Worm (Caenorhabditis elegans): Measurements from ENCODE around the gene F16B4.5.

F16B4.5 gene

ce11 chrV:1623429-1623828 lies 35.2 kb downstream of the F16B4.5 start:
- TF ChIP-seq pqm-1 (tag; optimal IDR thresholded peaks at IDR 0.05) (no peak), ZK546.5 (tag; optimal IDR thresholded peaks at IDR 0.05) (peak; percentile 31)

ce11 chrV:1624340-1624739 lies 36.1 kb downstream of the F16B4.5 start, which contains the start of gene nhr-110:
nhr-110 (minus strand) TSS chrV:1624440.
- TF ChIP-seq pha-4 (tag; optimal IDR thresholded peaks at IDR 0.05) (peak; percentile 11), pqm-1 (tag; optimal IDR thresholded peaks at IDR 0.05) (no peak), ZK546.5 (tag; optimal IDR thresholded peaks at IDR 0.05) (peak; percentile 35)

DNA sequence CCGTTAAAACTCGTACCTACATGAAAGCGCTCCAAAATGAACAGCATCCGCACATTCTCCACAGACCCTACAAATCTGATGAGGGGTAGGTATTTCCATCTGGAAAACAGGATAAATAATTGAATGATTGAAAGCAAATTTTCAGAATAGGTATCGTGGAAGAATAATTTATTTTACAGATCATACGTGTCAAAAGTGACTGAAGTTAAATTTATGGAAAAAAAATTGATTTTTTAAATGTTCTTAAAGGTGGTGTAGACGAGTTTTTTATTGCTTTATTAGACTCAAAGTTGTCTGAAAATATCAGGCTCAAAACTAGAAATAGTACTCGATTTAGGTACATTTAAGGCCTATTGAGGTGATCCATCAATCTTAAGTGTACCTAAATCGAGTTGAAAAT lies 38.5 kb downstream of the F16B4.5 start, which contains the start of gene nhr-237:
Gene nhr-237 (minus strand): TSS at position 101 of the 400 bp plus-strand sequence.
- TF ChIP-seq unc-39 (tag; optimal IDR thresholded peaks at IDR 0.05) = no peak
- no peak for TF ChIP-seq nhr-28 (tag; optimal IDR thresholded peaks at IDR 0.05)
- TF ChIP-seq jun-1 (tag; optimal IDR thresholded peaks at IDR 0.05) = no peak
- TF ChIP-seq pqm-1 (tag; optimal IDR thresholded peaks at IDR 0.05) = no peak
- TF ChIP-seq ZK546.5 (tag; optimal IDR thresholded peaks at IDR 0.05) = peak; percentile 31

- peak; percentile 49 for TF ChIP-seq nhr-23 (tag; optimal IDR thresholded peaks at IDR 0.05)
- peak; percentile 44 for TF ChIP-seq nhr-77 (tag; optimal IDR thresholded peaks at IDR 0.05)
- TF ChIP-seq ztf-11 (tag; optimal IDR thresholded peaks at IDR 0.05) = no peak
- no peak for TF ChIP-seq ztf-4 (tag; optimal IDR thresholded peaks at IDR 0.05)
- no peak for TF ChIP-seq elt-2 (tag; optimal IDR thresholded peaks at IDR 0.05)
- no peak for TF ChIP-seq lin-15B (tag; optimal IDR thresholded peaks at IDR 0.05)
- TF ChIP-seq nhr-43 (tag; optimal IDR thresholded peaks at IDR 0.05; ENCODE audit: poor library complexity, severe bottlenecking) = peak; percentile 78
- TF ChIP-seq nhr-25 (tag; optimal IDR thresholded peaks at IDR 0.05) = peak; percentile 57
- no peak for TF ChIP-seq unc-39 (tag; optimal IDR thresholded peaks at IDR 0.05)
- TF ChIP-seq pha-4 (tag; optimal IDR thresholded peaks at IDR 0.05) = peak; percentile 54
- peak; percentile 39 for TF ChIP-seq skn-1 (tag; optimal IDR thresholded peaks at IDR 0.05)
- peak; percentile 18 for TF ChIP-seq nfya-1 (tag; optimal IDR thresholded peaks at IDR 0.05; ENCODE audit: insufficient read depth)
- no peak for TF ChIP-seq fos-1 (tag; optimal IDR thresholded peaks at IDR 0.05)
- TF ChIP-seq egl-27 (tag; optimal IDR thresholded peaks at IDR 0.05) = no peak
- no peak for TF ChIP-seq pqm-1 (tag; optimal IDR thresholded peaks at IDR 0.05)
- TF ChIP-seq nhr-237 (tag; optimal IDR thresholded peaks at IDR 0.05) = no peak
- TF ChIP-seq nhr-11 (tag; optimal IDR thresholded peaks at IDR 0.05) = no peak
- TF ChIP-seq snpc-4 (tag; optimal IDR thresholded peaks at IDR 0.05) = no peak
- TF ChIP-seq ZK546.5 (tag; optimal IDR thresholded peaks at IDR 0.05) = no peak
These were observed 39.0 kb downstream of the F16B4.5 start for ce11 chrV:1627269-1627668.

DNA sequence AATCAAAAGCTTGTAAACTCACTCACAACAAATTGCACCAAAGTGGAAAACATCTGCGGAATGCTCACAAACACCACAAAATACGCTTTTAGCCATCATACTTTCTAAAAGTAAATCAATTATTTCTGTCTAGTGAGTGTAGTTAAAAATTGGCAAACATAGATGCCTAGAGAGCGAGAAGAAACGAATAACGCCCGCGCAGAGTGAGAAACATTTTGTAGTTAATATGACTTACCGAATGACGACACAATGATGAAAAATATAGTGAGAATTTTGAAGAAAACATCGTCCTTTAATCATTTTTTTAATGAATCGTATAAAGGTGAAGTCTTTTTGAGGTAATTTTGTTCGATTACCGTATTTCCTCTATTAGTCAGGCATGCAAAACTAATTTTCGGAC lies 41.1 kb downstream of the F16B4.5 start, which contains the start of gene nhr-238:
Gene nhr-238 (minus strand): TSS at position 104 of the 400 bp plus-strand sequence.
- TF ChIP-seq ceh-82 (tag; optimal IDR thresholded peaks at IDR 0.05) (no peak), ceh-9 (tag; optimal IDR thresholded peaks at IDR 0.05) (no peak), pha-4 (tag; optimal IDR thresholded peaks at IDR 0.05) (peak; percentile 11), nhr-77 (tag; optimal IDR thresholded peaks at IDR 0.05) (peak; percentile 66), tbx-2 (tag; optimal IDR thresholded peaks at IDR 0.05) (no peak), nfya-1 (tag; optimal IDR thresholded peaks at IDR 0.05; ENCODE audit: insufficient read depth) (no peak), nhr-23 (tag; optimal IDR thresholded peaks at IDR 0.05) (no peak), daf-12 (tag; optimal IDR thresholded peaks at IDR 0.05) (no peak), ama-1 (optimal IDR thresholded peaks at IDR 0.05) (no peak), ceh-16 (tag; optimal IDR thresholded peaks at IDR 0.05) (no peak), lin-15B (tag; optimal IDR thresholded peaks at IDR 0.05) (no peak), zag-1 (tag; optimal IDR thresholded peaks at IDR 0.05) (no peak), lin-39 (tag; optimal IDR thresholded peaks at IDR 0.05) (no peak), unc-39 (tag; optimal IDR thresholded peaks at IDR 0.05) (no peak), elt-1 (tag; optimal IDR thresholded peaks at IDR 0.05) (no peak), nhr-12 (tag; optimal IDR thresholded peaks at IDR 0.05) (no peak), nhr-28 (tag; optimal IDR thresholded peaks at IDR 0.05) (peak; percentile 50), nhr-237 (tag; optimal IDR thresholded peaks at IDR 0.05) (no peak), fkh-2 (tag; optimal IDR thresholded peaks at IDR 0.05) (no peak), mdl-1 (tag; optimal IDR thresholded peaks at IDR 0.05) (no peak), eor-1 (tag; optimal IDR thresholded peaks at IDR 0.05) (no peak), egl-5 (tag; optimal IDR thresholded peaks at IDR 0.05) (no peak), unc-62 (GFP tag; optimal IDR thresholded peaks at IDR 0.05) (no peak), ceh-28 (tag; optimal IDR thresholded peaks at IDR 0.05) (no peak), elt-3 (tag; optimal IDR thresholded peaks at IDR 0.05) (no peak), elt-2 (tag; optimal IDR thresholded peaks at IDR 0.05) (no peak), jun-1 (tag; optimal IDR thresholded peaks at IDR 0.05) (no peak), sea-2 (GFP tag; optimal IDR thresholded peaks at IDR 0.05) (no peak), ZK546.5 (tag; optimal IDR thresholded peaks at IDR 0.05) (peak; percentile 47)

Measured in whole organism, L3 larva.